Worm (Caenorhabditis elegans) whole organism, L1 larva: ENCODE results near the gene tsen-54.

Source experiments
- ces-1 ChIP-seq: fragments of 150-350 bp; optimal IDR thresholded peaks from 2 replicates; lab custom pipeline; 2014; ENCODE audit warnings: missing biosample characterization, missing genetic modification reagents, missing genetic modification characterization
- egl-27 ChIP-seq, 2 experiments: fragments of 150-350 bp in 1 of 2; sonication (generic microtip); optimal IDR thresholded peaks; 3 replicates each; lab custom pipeline; 2017 to 2018; ENCODE audit warnings: missing biosample characterization in 2 of 2, missing genetic modification characterization in 2 of 2, missing genetic modification reagents in 2 of 2
- elt-3 ChIP-seq, 6 experiments: fragments of 150-350 bp in 1 of 6; sonication (generic microtip); optimal IDR thresholded peaks; 2 replicates each; lab custom pipeline; 2017 to 2018; ENCODE audit warnings: missing biosample characterization in 6 of 6, missing genetic modification characterization in 6 of 6, inconsistent platforms in 1 of 6
- fos-1 ChIP-seq: fragments of 150-350 bp; optimal IDR thresholded peaks from 2 replicates; lab custom pipeline; 2014; ENCODE audit warnings: missing biosample characterization, missing genetic modification characterization
- lin-15B ChIP-seq: fragments of 150-350 bp; sonication (generic microtip); optimal IDR thresholded peaks from 3 replicates; lab custom pipeline; 2014; ENCODE audit warnings: missing biosample characterization, missing genetic modification characterization
- nhr-11 ChIP-seq: fragments of 150-350 bp; optimal IDR thresholded peaks from 2 replicates; lab custom pipeline; 2014; ENCODE audit warnings: missing biosample characterization, missing genetic modification characterization
- nhr-76 ChIP-seq: sonication (generic microtip); optimal IDR thresholded peaks from 2 replicates; lab custom pipeline; 2017; ENCODE audit warnings: missing biosample characterization, missing genetic modification characterization
- sox-4 ChIP-seq: sonication (generic microtip); optimal IDR thresholded peaks from 2 replicates; lab custom pipeline; 2016; ENCODE audit warnings: missing genetic modification characterization, missing compliant biosample characterization

- TF ChIP-seq ces-1 (GFP tag; lab: Kevin White, UChicago) (no peak), egl-27 (tag; optimal IDR thresholded peaks at IDR 0.05; lab: Kevin White, UChicago) (no peak), nhr-11 (tag; lab: Kevin White, UChicago) (no peak), lin-15B (tag; lab: Kevin White, UChicago) (peak; percentile 4), fos-1 (tag; lab: Kevin White, UChicago) (no peak), nhr-76 (tag; lab: Kevin White, UChicago) (no peak), elt-3 (tag; optimal IDR thresholded peaks at IDR 0.05; lab: Kevin White, UChicago) (no peak), sox-4 (tag; lab: Kevin White, UChicago) (no peak)
Observed at ce11 chrIV:1923722-1924121, 24.3 kb upstream of the tsen-54 start, which contains the start of gene denn-4.
